Worm (Caenorhabditis elegans) whole organism, L4/young adult: Measurements from ENCODE around the gene his-31.

Experiments
- W03F9.2 ChIP-seq: fragments of 150-350 bp; optimal IDR thresholded peaks from 2 replicates; lab custom pipeline; 2014; ENCODE audit warnings: missing biosample characterization, missing genetic modification characterization
- dao-5 ChIP-seq: sonication (generic microtip); optimal IDR thresholded peaks from 2 replicates; lab custom pipeline; 2016; ENCODE audit warnings: missing genotype, missing genetic modification characterization, moderate library complexity, missing compliant biosample characterization
- him-1 ChIP-seq: sonication (generic microtip); optimal IDR thresholded peaks from 2 replicates; lab custom pipeline; 2016; ENCODE audit warnings: missing genotype, missing genetic modification reagents, missing genetic modification characterization, missing compliant biosample characterization

DNA sequence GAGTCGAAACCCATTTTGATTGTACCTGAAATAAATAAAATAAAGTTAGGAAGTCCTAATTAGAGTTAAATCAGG, 44.4 kb downstream of the his-31 start, which contains the start of gene nucl-1:
- TF ChIP-seq dao-5 (tag; lab: Kevin White, UChicago), result no peak
- TF ChIP-seq him-1, result no peak
- TF ChIP-seq W03F9.2 (tag; lab: Kevin White, UChicago), result no peak
